Fruit fly (Drosophila melanogaster) whole organism, prepupa: ENCODE data around the gene CG33721.

Source experiments
- Blimp-1 ChIP-seq: fragments of 200-800 bp; sonication (Bioruptor generic); optimal IDR thresholded peaks from 3 replicates; lab custom pipeline; 2017; ENCODE audit warnings: missing biosample characterization, missing genetic modification characterization, mild to moderate bottlenecking, moderate library complexity, missing genetic modification reagents
- CG10631 ChIP-seq: fragments of 200-800 bp; sonication (Bioruptor generic); optimal IDR thresholded peaks from 2 replicates; lab custom pipeline; 2016; ENCODE audit warnings: missing biosample characterization, missing genetic modification characterization
- CG10669 ChIP-seq: fragments of 200-800 bp; sonication (Bioruptor generic); optimal IDR thresholded peaks from 3 replicates; lab custom pipeline; 2018; ENCODE audit warnings: missing biosample characterization, mild to moderate bottlenecking, missing genetic modification characterization, moderate library complexity
- CG11294 ChIP-seq: fragments of 200-800 bp; sonication (Bioruptor generic); IDR thresholded peaks from 2 replicates; pipeline ENCODE4 v1.3.6; 2022; ENCODE audit warnings: missing biosample characterization, missing genetic modification characterization
- CG11762 ChIP-seq: fragments of 200-800 bp; sonication (Bioruptor generic); optimal IDR thresholded peaks from 3 replicates; lab custom pipeline; 2016; ENCODE audit warnings: missing biosample characterization, missing genetic modification characterization; ENCODE audit not compliant: insufficient read depth
- CG11902 ChIP-seq: fragments of 200-800 bp; sonication (Bioruptor generic); optimal IDR thresholded peaks from 3 replicates; lab custom pipeline; 2016; ENCODE audit warnings: missing biosample characterization, missing genetic modification characterization
- CG1621 ChIP-seq: fragments of 200-800 bp; sonication (Bioruptor generic); optimal IDR thresholded peaks from 3 replicates; lab custom pipeline; 2018; ENCODE audit warnings: missing biosample characterization, mild to moderate bottlenecking, missing genetic modification characterization
- CG16779 ChIP-seq: fragments of 200-800 bp; sonication (Bioruptor generic); optimal IDR thresholded peaks from 3 replicates; lab custom pipeline; 2017; ENCODE audit warnings: missing biosample characterization, mild to moderate bottlenecking, missing genetic modification characterization
- CG31627 ChIP-seq: fragments of 200-800 bp; sonication (Bioruptor generic); optimal IDR thresholded peaks from 3 replicates; lab custom pipeline; 2016; ENCODE audit warnings: missing biosample characterization, missing genetic modification characterization
- CG32006 ChIP-seq: fragments of 200-800 bp; sonication (Bioruptor generic); optimal IDR thresholded peaks from 3 replicates; lab custom pipeline; 2017; ENCODE audit warnings: missing biosample characterization, mild to moderate bottlenecking, missing genetic modification characterization
- CG34406 ChIP-seq: fragments of 200-800 bp; sonication (Bioruptor generic); optimal IDR thresholded peaks from 3 replicates; lab custom pipeline; 2016; ENCODE audit warnings: missing biosample characterization, missing genetic modification characterization
- CG3919 ChIP-seq: fragments of 200-800 bp; sonication (Bioruptor generic); optimal IDR thresholded peaks from 3 replicates; lab custom pipeline; 2016; ENCODE audit warnings: missing biosample characterization, missing genetic modification characterization
- CG4318 ChIP-seq: fragments of 200-800 bp; sonication (Bioruptor generic); optimal IDR thresholded peaks from 3 replicates; lab custom pipeline; 2017; ENCODE audit warnings: missing biosample characterization, mild to moderate bottlenecking, missing genetic modification characterization
- CG6163 ChIP-seq: fragments of 200-800 bp; sonication (Bioruptor generic); IDR thresholded peaks from 3 replicates; pipeline ENCODE4 v1.3.6; 2022; ENCODE audit warnings: missing biosample characterization, missing genetic modification characterization
- CG6276 ChIP-seq: fragments of 200-800 bp; sonication (Bioruptor generic); optimal IDR thresholded peaks from 2 replicates; lab custom pipeline; 2017; ENCODE audit warnings: missing biosample characterization, mild to moderate bottlenecking, missing genetic modification characterization
- CG6792 ChIP-seq: fragments of 200-800 bp; sonication (Bioruptor generic); optimal IDR thresholded peaks from 3 replicates; lab custom pipeline; 2016; ENCODE audit warnings: missing biosample characterization, missing genetic modification characterization
- CG6808 ChIP-seq: fragments of 200-800 bp; sonication (Bioruptor generic); optimal IDR thresholded peaks from 3 replicates; lab custom pipeline; 2017; ENCODE audit warnings: missing biosample characterization, missing genetic modification characterization, mild to moderate bottlenecking, moderate library complexity, missing genetic modification reagents
- CG8632 ChIP-seq: fragments of 200-800 bp; sonication (Bioruptor generic); optimal IDR thresholded peaks from 3 replicates; lab custom pipeline; 2016; ENCODE audit warnings: missing biosample characterization, missing genetic modification characterization
- CG9139 ChIP-seq: fragments of 200-800 bp; sonication (Bioruptor generic); optimal IDR thresholded peaks from 3 replicates; lab custom pipeline; 2017; ENCODE audit warnings: missing biosample characterization, mild to moderate bottlenecking, missing genetic modification characterization
- Eip75B ChIP-seq: fragments of 200-800 bp; sonication (Bioruptor generic); optimal IDR thresholded peaks from 3 replicates; lab custom pipeline; 2016; ENCODE audit warnings: missing biosample characterization, missing genetic modification characterization
- Eip78C ChIP-seq: fragments of 200-800 bp; sonication (Bioruptor generic); peaks from one replicate; lab custom pipeline; 2016; ENCODE audit warnings: missing biosample characterization, missing genetic modification characterization
- Eip93F ChIP-seq: fragments of 200-800 bp; sonication (Bioruptor generic); optimal IDR thresholded peaks from 2 replicates; lab custom pipeline; 2016; ENCODE audit warnings: missing biosample characterization, mild to moderate bottlenecking, missing genetic modification characterization
- Ets96B ChIP-seq: fragments of 200-800 bp; optimal IDR thresholded peaks from 2 replicates; lab custom pipeline; 2019; ENCODE audit warnings: missing biosample characterization, mild to moderate bottlenecking, missing genetic modification characterization, moderate library complexity
- Gug ChIP-seq: fragments of 200-800 bp; sonication (Bioruptor generic); IDR thresholded peaks from 2 replicates; pipeline ENCODE4 v1.3.6; 2022; ENCODE audit warnings: missing biosample characterization, missing genetic modification characterization
- Hr39 ChIP-seq: fragments of 200-800 bp; sonication (Bioruptor generic); optimal IDR thresholded peaks from 2 replicates; lab custom pipeline; 2016; ENCODE audit warnings: missing biosample characterization, missing genetic modification characterization
- Hr4 ChIP-seq: fragments of 200-800 bp; sonication (Bioruptor generic); optimal IDR thresholded peaks from 3 replicates; lab custom pipeline; 2016; ENCODE audit warnings: missing biosample characterization, missing genetic modification characterization
- Lpt ChIP-seq: fragments of 200-800 bp; sonication (Bioruptor generic); optimal IDR thresholded peaks from 3 replicates; lab custom pipeline; 2016; ENCODE audit warnings: missing biosample characterization, missing genetic modification characterization
- Met ChIP-seq: fragments of 200-800 bp; sonication (Bioruptor generic); optimal IDR thresholded peaks from 3 replicates; lab custom pipeline; 2016; ENCODE audit warnings: missing biosample characterization, missing genetic modification characterization
- OdsH ChIP-seq: fragments of 200-800 bp; sonication (Bioruptor generic); optimal IDR thresholded peaks from 3 replicates; lab custom pipeline; 2016; ENCODE audit warnings: missing biosample characterization, missing genetic modification characterization
- Smox ChIP-seq: fragments of 200-800 bp; sonication (Bioruptor generic); optimal IDR thresholded peaks from 3 replicates; lab custom pipeline; 2016; ENCODE audit warnings: missing biosample characterization, missing genetic modification characterization
- Sox102F ChIP-seq: fragments of 200-800 bp; sonication (Bioruptor generic); optimal IDR thresholded peaks from 2 replicates; lab custom pipeline; 2016; ENCODE audit warnings: missing biosample characterization, mild to moderate bottlenecking, missing genetic modification characterization
- achi ChIP-seq: fragments of 200-800 bp; sonication (Bioruptor generic); optimal IDR thresholded peaks from 3 replicates; lab custom pipeline; 2016; ENCODE audit warnings: missing biosample characterization, missing genetic modification characterization
- acj6 ChIP-seq: fragments of 200-800 bp; sonication (Bioruptor generic); optimal IDR thresholded peaks from 3 replicates; lab custom pipeline; 2016; ENCODE audit warnings: missing biosample characterization, missing genetic modification characterization
- cyc ChIP-seq: fragments of 200-800 bp; sonication (Bioruptor generic); optimal IDR thresholded peaks from 3 replicates; lab custom pipeline; 2016; ENCODE audit warnings: missing biosample characterization, missing genetic modification characterization
- dsx ChIP-seq: fragments of 200-800 bp; optimal IDR thresholded peaks from 3 replicates; lab custom pipeline; 2019; ENCODE audit warnings: missing biosample characterization, mild to moderate bottlenecking, missing genetic modification characterization, moderate library complexity; ENCODE audit not compliant: poor library complexity, severe bottlenecking
- eg ChIP-seq: fragments of 200-800 bp; sonication (Bioruptor generic); IDR thresholded peaks from 3 replicates; pipeline ENCODE4 v1.3.6; 2022; ENCODE audit warnings: missing biosample characterization, missing genetic modification characterization
- esn ChIP-seq: fragments of 200-800 bp; sonication (Bioruptor generic); optimal IDR thresholded peaks from 2 replicates; lab custom pipeline; 2016; ENCODE audit warnings: missing biosample characterization, mild to moderate bottlenecking, missing genetic modification characterization, moderate library complexity
- fd85E ChIP-seq: fragments of 200-800 bp; sonication (Bioruptor generic); optimal IDR thresholded peaks from 3 replicates; lab custom pipeline; 2016; ENCODE audit warnings: missing biosample characterization, missing genetic modification characterization
- fkh ChIP-seq: fragments of 200-800 bp; sonication (Bioruptor generic); optimal IDR thresholded peaks from 3 replicates; lab custom pipeline; 2017; ENCODE audit warnings: missing biosample characterization, mild to moderate bottlenecking, missing genetic modification characterization, moderate library complexity
- lz ChIP-seq: fragments of 200-800 bp; sonication (Bioruptor generic); optimal IDR thresholded peaks from 3 replicates; lab custom pipeline; 2016; ENCODE audit warnings: missing biosample characterization, missing genetic modification characterization
- net ChIP-seq: fragments of 200-800 bp; sonication (Bioruptor generic); optimal IDR thresholded peaks from 3 replicates; lab custom pipeline; 2016; ENCODE audit warnings: missing biosample characterization, missing genetic modification characterization
- pdm3 ChIP-seq: fragments of 200-800 bp; sonication (Bioruptor generic); optimal IDR thresholded peaks from 3 replicates; lab custom pipeline; 2016; ENCODE audit warnings: missing biosample characterization, missing genetic modification characterization
- spab ChIP-seq: fragments of 200-800 bp; sonication (Bioruptor generic); optimal IDR thresholded peaks from 2 replicates; lab custom pipeline; 2017; ENCODE audit warnings: missing biosample characterization, mild to moderate bottlenecking, missing genetic modification characterization, missing genetic modification reagents
- ss ChIP-seq, 2 experiments: fragments of 200-800 bp; sonication (Bioruptor generic); optimal IDR thresholded peaks; 2 replicates in 1 of 2; 3 replicates in 1 of 2; lab custom pipeline; 2017 to 2018; ENCODE audit warnings: mild to moderate bottlenecking in 2 of 2, missing biosample characterization in 2 of 2, missing genetic modification characterization in 2 of 2, moderate library complexity in 1 of 2
- svp ChIP-seq: fragments of 200-800 bp; sonication (Bioruptor generic); peaks from one replicate; lab custom pipeline; 2016; ENCODE audit warnings: missing biosample characterization, missing genetic modification characterization
- topi ChIP-seq: fragments of 200-800 bp; sonication (Bioruptor generic); optimal IDR thresholded peaks from 3 replicates; lab custom pipeline; 2016; ENCODE audit warnings: missing biosample characterization, missing genetic modification characterization
- vri ChIP-seq: fragments of 200-800 bp; sonication (Bioruptor generic); optimal IDR thresholded peaks from 3 replicates; lab custom pipeline; 2016; ENCODE audit warnings: missing biosample characterization, mild to moderate bottlenecking, missing genetic modification characterization

Gene CG33721

dm6 chr3R:22324736-22325135, 6.1 kb upstream of the CG33721 start (continued):
- TF ChIP-seq net (GFP tag; lab: Kevin White, UChicago), result peak; percentile 71
- TF ChIP-seq Hr39 (GFP tag; lab: Kevin White, UChicago), result peak; percentile 6
- no peak for TF ChIP-seq vri (GFP tag; lab: Kevin White, UChicago)
- peak; percentile 63 for TF ChIP-seq CG6808 (GFP tag; lab: Kevin White, UChicago)
- TF ChIP-seq pdm3 (GFP tag; lab: Kevin White, UChicago), result peak; percentile 22
- no peak for TF ChIP-seq CG11902
- peak; percentile 20 for TF ChIP-seq Smox (GFP tag; lab: Kevin White, UChicago)
- TF ChIP-seq CG10669, result peak; percentile 66

DNA sequence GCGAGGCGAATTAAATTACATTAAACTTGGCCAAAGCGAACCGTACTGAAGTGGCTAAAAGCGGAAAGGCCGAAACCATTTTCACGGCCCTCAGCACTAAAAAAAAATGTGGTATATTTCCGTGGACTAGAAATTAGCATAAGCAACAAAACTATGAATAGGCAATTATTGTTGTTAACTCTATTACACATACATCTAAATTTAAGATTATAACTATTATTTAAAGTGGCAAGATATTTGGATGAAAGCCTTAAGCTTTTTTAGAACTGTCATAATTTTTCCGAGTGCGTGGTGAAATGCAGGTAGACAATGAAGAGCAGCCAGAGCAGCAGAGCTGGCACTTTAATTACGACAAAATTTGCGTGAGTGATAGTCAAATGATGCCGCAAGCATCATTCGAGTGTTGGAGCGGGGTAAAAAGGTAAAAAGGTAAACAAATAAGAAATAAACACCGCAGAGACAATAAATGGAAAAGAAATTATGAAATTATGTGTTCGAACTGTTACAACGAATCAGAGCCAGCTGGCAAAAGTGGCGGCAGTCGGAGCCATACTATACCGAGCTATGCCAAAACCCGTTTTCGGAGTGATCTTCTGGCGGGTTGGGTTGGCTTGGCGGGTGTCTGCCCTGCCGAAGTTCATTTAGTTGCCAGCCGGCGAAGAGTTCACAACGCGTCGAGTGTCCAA, 2.1 kb upstream of the CG33721 start, which contains the start of gene CG7080:
Gene CG7080 (plus strand): TSS at position 636 of the 686 bp plus-strand sequence.
- TF ChIP-seq topi (GFP tag; lab: Kevin White, UChicago) (peak; percentile 40), svp (GFP tag; lab: Kevin White, UChicago) (peak; percentile 80), spab (no peak), Hr4 (no peak), CG11294 (GFP tag; lab: Robert Waterston, UW) (no peak), CG10669 (peak; percentile 1), CG6276 (no peak), CG1621 (tag; lab: Kevin White, UChicago) (no peak), vri (GFP tag; lab: Kevin White, UChicago) (no peak), Eip78C (GFP tag; lab: Kevin White, UChicago) (peak; percentile 80), Eip75B (GFP tag; lab: Kevin White, UChicago) (peak; percentile 6), CG6792 (peak; percentile 38), CG10631 (GFP tag; lab: Kevin White, UChicago) (no peak), Blimp-1 (GFP tag; lab: Kevin White, UChicago) (peak; percentile 2), net (GFP tag; lab: Kevin White, UChicago) (peak; percentile 7), cyc (GFP tag; lab: Kevin White, UChicago) (peak; percentile 9), dsx (no peak), Smox (GFP tag; lab: Kevin White, UChicago) (peak; percentile 23), CG4318 (no peak), Sox102F (peak; percentile 36), CG32006 (GFP tag; lab: Kevin White, UChicago) (peak; percentile 20), fd85E (GFP tag; lab: Kevin White, UChicago) (no peak), esn (peak; percentile 37), CG9139 (GFP tag; lab: Kevin White, UChicago) (no peak), CG3919 (GFP tag; lab: Kevin White, UChicago) (peak; percentile 31), fkh (no peak), eg (no peak), CG34406 (GFP tag; lab: Kevin White, UChicago) (peak; percentile 43), lz (GFP tag; lab: Kevin White, UChicago) (no peak), CG6163 (GFP tag; lab: Robert Waterston, UW) (no peak; the same call in 2 of the 3 replicates), acj6 (GFP tag; lab: Kevin White, UChicago) (peak; percentile 11), Gug (GFP tag; lab: Robert Waterston, UW) (no peak), pdm3 (GFP tag; lab: Kevin White, UChicago) (peak; percentile 35), achi (GFP tag; lab: Kevin White, UChicago) (peak; percentile 12), CG8632 (GFP tag; lab: Kevin White, UChicago) (peak; percentile 36), CG11762 (GFP tag; lab: Kevin White, UChicago) (no peak), CG16779 (tag; lab: Kevin White, UChicago) (no peak), Lpt (GFP tag; lab: Kevin White, UChicago) (no peak), Met (GFP tag; lab: Kevin White, UChicago) (peak; percentile 53), ss (GFP tag; optimal IDR thresholded peaks at IDR 0.05; lab: Kevin White, UChicago) (no peak), CG31627 (GFP tag; lab: Kevin White, UChicago) (peak; percentile 4), Ets96B (tag; lab: Kevin White, UChicago) (no peak), Eip93F (no peak), OdsH (GFP tag; lab: Kevin White, UChicago) (peak; percentile 17)
